Fruit fly (Drosophila melanogaster): Measurements from ENCODE around the gene CG11404.

DNA sequence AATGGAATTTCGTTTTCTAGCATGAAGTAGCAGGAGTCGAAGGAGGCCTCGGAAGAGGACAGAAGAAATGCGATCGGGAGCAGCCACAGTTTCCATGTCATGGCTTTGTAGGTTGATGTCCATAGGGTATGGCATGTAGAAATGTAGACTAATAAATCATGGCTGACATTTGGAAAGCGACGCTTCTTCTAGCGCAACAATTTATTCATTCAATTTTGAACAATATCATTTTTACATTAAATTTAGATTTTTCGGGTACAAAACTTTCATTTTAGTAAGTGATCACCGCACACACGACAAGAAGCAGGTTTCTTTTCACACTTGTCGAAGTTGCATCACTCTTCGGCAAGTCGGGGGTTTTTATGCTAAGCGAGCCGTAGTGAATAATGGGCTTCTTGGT lies 43.9 kb upstream of the CG11404 start, which contains the start of gene CG43330:
- no peak for TF ChIP-seq fd59A (GFP tag; optimal IDR thresholded peaks at IDR 0.05)
- TF ChIP-seq Ets21C (GFP tag; optimal IDR thresholded peaks at IDR 0.05) = no peak
- no peak for TF ChIP-seq eg (GFP tag; IDR thresholded peaks at IDR 0.05)
- TF ChIP-seq vri (GFP tag; optimal IDR thresholded peaks at IDR 0.05) = no peak
- TF ChIP-seq CG6792 (GFP tag; optimal IDR thresholded peaks at IDR 0.05) = no peak
- no peak for TF ChIP-seq lz (GFP tag; optimal IDR thresholded peaks at IDR 0.05)
- no peak for TF ChIP-seq CG34406 (GFP tag; optimal IDR thresholded peaks at IDR 0.05)
- no peak for TF ChIP-seq CG3032 (tag; optimal IDR thresholded peaks at IDR 0.05)
- no peak for TF ChIP-seq Sox14 (GFP tag; optimal IDR thresholded peaks at IDR 0.05)
- TF ChIP-seq Sox15 (GFP tag; optimal IDR thresholded peaks at IDR 0.05) = no peak
- no peak for TF ChIP-seq esn (GFP tag; optimal IDR thresholded peaks at IDR 0.05)
- TF ChIP-seq dac (GFP tag; optimal IDR thresholded peaks at IDR 0.05) = no peak

Measured in whole organism, prepupa.